Worm (Caenorhabditis elegans): ENCODE measurements around the gene scl-6.

scl-6 gene

ce11 chrIV:13070142-13070541, 1.6 kb downstream of the scl-6 start, which contains the start of gene scl-7:
Gene scl-7, plus strand, starts transcription at chrIV:13070442.
- no peak for TF ChIP-seq dao-5 (tag; optimal IDR thresholded peaks at IDR 0.05)
- no peak for TF ChIP-seq W03F9.2 (tag; optimal IDR thresholded peaks at IDR 0.05)
- TF ChIP-seq him-1 (tag; optimal IDR thresholded peaks at IDR 0.05) = no peak

- TF ChIP-seq him-1 (tag; optimal IDR thresholded peaks at IDR 0.05) (no peak), W03F9.2 (tag; optimal IDR thresholded peaks at IDR 0.05) (no peak), dao-5 (tag; optimal IDR thresholded peaks at IDR 0.05) (no peak)
These were observed 2.9 kb downstream of the scl-6 start, which contains the start of gene scl-8 for ce11 chrIV:13071445-13071844. Gene scl-8, plus strand, starts transcription at chrIV:13071745.

- TF ChIP-seq him-1 (tag; optimal IDR thresholded peaks at IDR 0.05) = no peak
- TF ChIP-seq W03F9.2 (tag; optimal IDR thresholded peaks at IDR 0.05) = no peak
- no peak for TF ChIP-seq dao-5 (tag; optimal IDR thresholded peaks at IDR 0.05)
These were observed 7.2 kb downstream of the scl-6 start for ce11 chrIV:13075625-13076252.

DNA sequence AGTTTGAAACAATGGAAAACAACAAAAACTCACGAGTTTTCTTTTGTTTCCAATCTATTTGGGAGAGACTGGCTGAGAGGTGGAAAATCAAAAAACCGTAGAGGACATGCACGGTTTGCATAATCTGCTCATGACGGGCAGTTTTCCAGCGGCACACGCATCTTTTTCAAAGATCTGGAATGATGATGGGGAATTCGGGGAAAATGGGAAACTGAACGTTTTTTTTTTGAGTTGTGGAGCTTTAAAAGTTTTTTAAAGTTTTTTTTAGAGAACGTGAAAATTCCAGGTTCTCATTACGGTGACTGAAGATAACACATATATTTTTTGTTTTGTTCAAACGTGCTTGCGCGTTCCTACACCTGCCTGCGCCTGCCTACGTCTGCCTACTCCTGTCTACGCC, 8.1 kb downstream of the scl-6 start, which contains the start of gene C39E9.7:
C39E9.7 (minus strand) TSS at position 101 of the 400 bp plus-strand sequence.
- TF ChIP-seq him-1 (tag; optimal IDR thresholded peaks at IDR 0.05) (no peak), W03F9.2 (tag; optimal IDR thresholded peaks at IDR 0.05) (no peak), dao-5 (tag; optimal IDR thresholded peaks at IDR 0.05) (no peak)

- TF ChIP-seq W03F9.2 (tag; optimal IDR thresholded peaks at IDR 0.05) (no peak), dao-5 (tag; optimal IDR thresholded peaks at IDR 0.05) (no peak), him-1 (tag; optimal IDR thresholded peaks at IDR 0.05) (no peak)
These were observed 9.1 kb downstream of the scl-6 start for ce11 chrIV:13077694-13078093.

ce11 chrIV:13078342-13078741, 9.8 kb downstream of the scl-6 start:
- no peak for TF ChIP-seq W03F9.2 (tag; optimal IDR thresholded peaks at IDR 0.05)
- no peak for TF ChIP-seq him-1 (tag; optimal IDR thresholded peaks at IDR 0.05)
- no peak for TF ChIP-seq dao-5 (tag; optimal IDR thresholded peaks at IDR 0.05)

- TF ChIP-seq dao-5 (tag; optimal IDR thresholded peaks at IDR 0.05) (no peak), him-1 (tag; optimal IDR thresholded peaks at IDR 0.05) (no peak), W03F9.2 (tag; optimal IDR thresholded peaks at IDR 0.05) (no peak)
These were observed 10.6 kb downstream of the scl-6 start, which contains the start of gene C39E9.8 for ce11 chrIV:13079119-13079518. Gene C39E9.8, plus strand, starts transcription at chrIV:13079446.

ce11 chrIV:13080185-13080584, 11.6 kb downstream of the scl-6 start:
- TF ChIP-seq him-1 (tag; optimal IDR thresholded peaks at IDR 0.05) (no peak), dao-5 (tag; optimal IDR thresholded peaks at IDR 0.05) (no peak), W03F9.2 (tag; optimal IDR thresholded peaks at IDR 0.05) (no peak)

ce11 chrIV:13080861-13081260, 12.3 kb downstream of the scl-6 start:
- TF ChIP-seq him-1 (tag; optimal IDR thresholded peaks at IDR 0.05) (no peak), dao-5 (tag; optimal IDR thresholded peaks at IDR 0.05) (no peak), W03F9.2 (tag; optimal IDR thresholded peaks at IDR 0.05) (no peak)

ce11 chrIV:13082106-13082505, 13.6 kb downstream of the scl-6 start:
- no peak for TF ChIP-seq W03F9.2 (tag; optimal IDR thresholded peaks at IDR 0.05)
- TF ChIP-seq him-1 (tag; optimal IDR thresholded peaks at IDR 0.05) = no peak
- no peak for TF ChIP-seq dao-5 (tag; optimal IDR thresholded peaks at IDR 0.05)

DNA sequence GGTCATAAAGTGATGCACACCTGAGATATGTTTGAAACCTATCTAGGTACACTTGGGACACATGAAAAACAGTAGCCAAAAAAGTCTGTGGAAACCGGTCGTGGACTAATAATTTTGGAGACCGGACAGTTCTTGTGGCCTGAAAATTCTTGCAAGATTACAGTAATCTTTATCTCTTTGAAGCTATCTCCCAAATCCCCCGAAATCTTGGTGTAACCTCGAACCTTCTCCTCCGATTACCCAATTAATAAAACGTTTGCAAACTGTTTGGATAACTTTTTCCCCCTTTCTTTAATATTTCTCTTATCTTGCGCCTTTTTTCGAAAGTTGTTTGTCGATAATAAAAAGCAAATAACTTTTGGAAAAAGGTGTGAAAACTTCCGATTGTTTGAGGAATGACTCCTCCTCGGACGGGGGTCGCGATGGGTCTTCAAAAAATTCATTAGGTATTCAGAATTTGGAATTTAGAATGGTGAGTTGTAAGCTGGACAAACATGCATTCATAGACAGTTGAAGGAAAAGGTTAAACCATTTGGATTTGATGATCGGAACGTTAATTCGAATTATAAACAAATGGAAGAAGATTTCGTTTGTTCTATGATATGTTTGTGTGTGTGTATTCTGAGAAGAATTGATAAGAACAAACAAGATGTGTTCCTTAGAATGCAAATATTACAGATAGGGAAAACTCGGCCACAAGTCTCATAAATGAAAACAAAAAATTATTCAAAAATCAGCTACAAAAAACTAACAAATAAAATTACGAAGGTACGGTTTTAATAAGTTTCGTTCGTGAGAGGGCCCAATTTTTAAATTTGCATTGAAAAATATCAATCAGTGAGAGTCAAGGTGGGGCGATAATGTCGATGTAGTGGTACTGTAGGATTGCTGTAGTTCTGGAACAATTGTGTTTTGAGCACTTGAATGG, 14.5 kb downstream of the scl-6 start:
- no peak for TF ChIP-seq dao-5 (tag; optimal IDR thresholded peaks at IDR 0.05)
- TF ChIP-seq him-1 (tag; optimal IDR thresholded peaks at IDR 0.05) = no peak
- no peak for TF ChIP-seq W03F9.2 (tag; optimal IDR thresholded peaks at IDR 0.05)

ce11 chrIV:13085675-13086074, 17.1 kb downstream of the scl-6 start:
- no peak for TF ChIP-seq W03F9.2 (tag; optimal IDR thresholded peaks at IDR 0.05)
- TF ChIP-seq dao-5 (tag; optimal IDR thresholded peaks at IDR 0.05) = no peak
- TF ChIP-seq him-1 (tag; optimal IDR thresholded peaks at IDR 0.05) = no peak

- TF ChIP-seq dao-5 (tag; optimal IDR thresholded peaks at IDR 0.05) (no peak), W03F9.2 (tag; optimal IDR thresholded peaks at IDR 0.05) (no peak)
These were observed 18.2 kb downstream of the scl-6 start, which contains the start of gene spin-2 for ce11 chrIV:13086705-13087104. Gene spin-2, plus strand, starts transcription at chrIV:13087005.

DNA sequence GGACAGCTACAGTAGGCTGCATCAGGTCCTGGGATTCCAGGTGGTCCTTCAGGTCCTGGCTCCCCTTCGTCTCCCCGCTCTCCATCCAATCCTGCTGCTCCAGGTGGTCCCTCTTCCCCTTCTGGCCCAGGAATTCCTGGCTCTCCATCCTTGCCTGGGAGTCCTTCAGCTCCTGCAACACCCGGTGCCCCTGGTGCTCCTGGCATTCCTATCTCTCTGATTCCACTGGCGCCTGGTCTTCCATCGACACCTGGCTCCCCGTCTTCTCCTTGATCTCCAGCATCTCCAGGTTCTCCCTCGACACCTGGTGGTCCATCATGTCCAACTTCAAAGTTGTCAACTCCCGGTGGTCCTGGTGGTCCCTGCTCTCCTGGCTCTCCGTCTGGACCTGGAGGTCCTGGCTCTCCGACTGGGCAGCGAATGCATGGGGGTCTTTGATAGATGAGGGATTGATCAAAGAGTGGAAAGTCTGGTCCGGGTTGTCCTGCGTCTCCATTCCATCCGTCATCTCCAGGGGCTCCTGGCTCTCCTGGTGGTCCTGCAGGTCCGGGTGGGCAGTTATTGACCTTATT, 21.2 kb downstream of the scl-6 start:
- TF ChIP-seq dao-5 (tag; optimal IDR thresholded peaks at IDR 0.05) (no peak), him-1 (tag; optimal IDR thresholded peaks at IDR 0.05) (no peak), W03F9.2 (tag; optimal IDR thresholded peaks at IDR 0.05) (no peak)

Data from whole organism, L4/young adult.